Worm (Caenorhabditis elegans) whole organism, L4 larva: ENCODE data around the gene K07C11.10.

Experiments
- D1046.2 ChIP-seq: fragments of 200-800 bp; sonication (Bioruptor generic); IDR thresholded peaks from 2 replicates; pipeline ENCODE4 v1.3.6; 2022; ENCODE audit warnings: missing genetic modification characterization, missing compliant biosample characterization
- F49E8.2 ChIP-seq: sonication (generic microtip); optimal IDR thresholded peaks from 2 replicates; lab custom pipeline; 2016; ENCODE audit warnings: missing compliant biosample characterization, mild to moderate bottlenecking, missing genetic modification characterization, borderline replicate concordance
- T26A8.4 ChIP-seq: fragments of 200-800 bp; sonication (Bioruptor generic); IDR thresholded peaks from 2 replicates; pipeline ENCODE4 v1.3.6; 2022; ENCODE audit warnings: missing genetic modification characterization, missing compliant biosample characterization
- Y48G9A.11 ChIP-seq: fragments of 200-800 bp; sonication (Bioruptor generic); IDR thresholded peaks from 2 replicates; pipeline ENCODE4 v1.3.6; 2022; ENCODE audit warnings: missing genetic modification reagents, missing genetic modification characterization, missing compliant biosample characterization
- Y75B8A.6 ChIP-seq: fragments of 200-800 bp; sonication (Bioruptor generic); IDR thresholded peaks from 2 replicates; pipeline ENCODE4 v1.3.6; 2022; ENCODE audit warnings: missing genetic modification reagents, missing genetic modification characterization, missing compliant biosample characterization
- ZK337.2 ChIP-seq: fragments of 200-800 bp; sonication (Bioruptor generic); IDR thresholded peaks from 2 replicates; pipeline ENCODE4 v1.3.6; 2022; ENCODE audit warnings: missing genetic modification reagents, missing genetic modification characterization, missing compliant biosample characterization
- aha-1 ChIP-seq: fragments of 150-350 bp; peaks from one replicate; lab custom pipeline; 2014; ENCODE audit warnings: missing biosample characterization, missing genetic modification characterization
- ceh-20 ChIP-seq: fragments of 200-800 bp; sonication (Bioruptor generic); IDR thresholded peaks from 2 replicates; pipeline ENCODE4 v1.3.6; 2022; ENCODE audit warnings: missing genetic modification reagents, missing genetic modification characterization, missing compliant biosample characterization
- ceh-62 ChIP-seq: sonication (generic microtip); optimal IDR thresholded peaks from 2 replicates; lab custom pipeline; 2017; ENCODE audit warnings: missing biosample characterization, missing genetic modification characterization
- daf-12 ChIP-seq: fragments of 150-350 bp; optimal IDR thresholded peaks from 2 replicates; lab custom pipeline; 2014; ENCODE audit warnings: missing biosample characterization, missing genetic modification reagents, missing genetic modification characterization
- daf-16 ChIP-seq, 3 experiments: sonication (generic microtip); optimal IDR thresholded peaks; 2 replicates each; lab custom pipeline; 2016 to 2017; ENCODE audit warnings: missing genetic modification characterization in 3 of 3, missing genetic modification reagents in 3 of 3, mild to moderate bottlenecking in 2 of 3, missing compliant biosample characterization in 2 of 3, missing biosample characterization in 1 of 3, moderate library complexity in 1 of 3
- daf-19 ChIP-seq: fragments of 200-800 bp; sonication (Bioruptor generic); conservative IDR thresholded peaks from 2 replicates; pipeline ENCODE4 v1.3.6; 2022; ENCODE audit warnings: missing genetic modification characterization, missing compliant biosample characterization
- daf-8 ChIP-seq: fragments of 200-800 bp; sonication (Bioruptor generic); IDR thresholded peaks from 2 replicates; pipeline ENCODE4 v1.3.6; 2022; ENCODE audit warnings: missing genetic modification characterization, missing compliant biosample characterization
- dmd-6 ChIP-seq: fragments of 200-800 bp; sonication (Bioruptor generic); IDR thresholded peaks from 2 replicates; pipeline ENCODE4 v1.3.6; 2022; ENCODE audit warnings: missing genetic modification reagents, missing genetic modification characterization, missing compliant biosample characterization
- dve-1 ChIP-seq: sonication (generic microtip); optimal IDR thresholded peaks from 2 replicates; lab custom pipeline; 2017; ENCODE audit warnings: antibody characterized with exemption, mild to moderate bottlenecking, missing genetic modification characterization, missing compliant biosample characterization; ENCODE audit not compliant: insufficient read depth
- egl-43 ChIP-seq: fragments of 200-800 bp; sonication (Bioruptor generic); IDR thresholded peaks from 2 replicates; pipeline ENCODE4 v1.3.6; 2022; ENCODE audit warnings: missing genetic modification reagents, missing genetic modification characterization, missing compliant biosample characterization
- gei-8 ChIP-seq: fragments of 200-800 bp; sonication (Bioruptor generic); optimal IDR thresholded peaks from 2 replicates; lab custom pipeline; 2018; ENCODE audit warnings: mild to moderate bottlenecking, missing genetic modification characterization, missing compliant biosample characterization
- hlh-11 ChIP-seq: fragments of 200-800 bp; sonication (Bioruptor generic); optimal IDR thresholded peaks from 2 replicates; lab custom pipeline; 2018; ENCODE audit warnings: mild to moderate bottlenecking, missing genetic modification characterization, missing compliant biosample characterization
- hlh-30 ChIP-seq: sonication (generic microtip); optimal IDR thresholded peaks from 2 replicates; lab custom pipeline; 2017; ENCODE audit warnings: antibody characterized with exemption, mild to moderate bottlenecking, missing genetic modification characterization, missing compliant biosample characterization; ENCODE audit not compliant: insufficient read depth
- hmg-1.1 ChIP-seq: fragments of 200-800 bp; sonication (Bioruptor generic); IDR thresholded peaks from 2 replicates; pipeline ENCODE4 v1.3.6; 2022; ENCODE audit warnings: missing genetic modification reagents, missing genetic modification characterization, missing compliant biosample characterization
- lim-7 ChIP-seq: fragments of 200-800 bp; sonication (Bioruptor generic); IDR thresholded peaks from 2 replicates; pipeline ENCODE4 v1.3.6; 2022; ENCODE audit warnings: missing genetic modification characterization, missing compliant biosample characterization
- lin-13 ChIP-seq: fragments of 150-350 bp; optimal IDR thresholded peaks from 2 replicates; lab custom pipeline; 2014; ENCODE audit warnings: missing biosample characterization, missing genetic modification reagents, missing genetic modification characterization
- lin-15B ChIP-seq: fragments of 150-350 bp; sonication (generic microtip); optimal IDR thresholded peaks from 3 replicates; lab custom pipeline; 2014; ENCODE audit warnings: missing biosample characterization, missing genetic modification characterization
- lin-38 ChIP-seq: fragments of 200-800 bp; sonication (Bioruptor generic); IDR thresholded peaks from 2 replicates; pipeline ENCODE4 v1.3.6; 2022; ENCODE audit warnings: missing genetic modification reagents, missing genetic modification characterization, missing compliant biosample characterization
- lin-39 ChIP-seq: fragments of 150-350 bp; optimal IDR thresholded peaks from 2 replicates; lab custom pipeline; 2014; ENCODE audit warnings: missing biosample characterization, missing genetic modification reagents, missing genetic modification characterization
- lsy-2 ChIP-seq, 2 experiments: fragments of 150-350 bp in 1 of 2; sonication (generic microtip) in 1 of 2; optimal IDR thresholded peaks; 2 replicates each; lab custom pipeline; 2014 to 2017; ENCODE audit warnings: missing biosample characterization in 2 of 2, missing genetic modification characterization in 2 of 2
- madf-9 ChIP-seq: fragments of 200-800 bp; sonication (Bioruptor generic); conservative IDR thresholded peaks from 2 replicates; pipeline ENCODE4 v1.3.6; 2022; ENCODE audit warnings: missing genetic modification reagents, missing genetic modification characterization, missing compliant biosample characterization
- mes-2 ChIP-seq: sonication (generic microtip); optimal IDR thresholded peaks from 2 replicates; lab custom pipeline; 2016; ENCODE audit warnings: missing genotype, mild to moderate bottlenecking, missing genetic modification characterization, missing compliant biosample characterization; ENCODE audit not compliant: poor library complexity, severe bottlenecking
- nhr-11 ChIP-seq: fragments of 150-350 bp; optimal IDR thresholded peaks from 2 replicates; lab custom pipeline; 2014; ENCODE audit warnings: missing biosample characterization, missing genetic modification characterization
- nhr-28 ChIP-seq: fragments of 150-350 bp; optimal IDR thresholded peaks from 2 replicates; lab custom pipeline; 2014; ENCODE audit warnings: missing biosample characterization, missing genetic modification characterization
- nhr-42 ChIP-seq: fragments of 200-800 bp; sonication (Bioruptor generic); IDR thresholded peaks from 2 replicates; pipeline ENCODE4 v1.3.6; 2022; ENCODE audit warnings: missing genetic modification characterization, missing compliant biosample characterization
- nhr-48 ChIP-seq: sonication (generic microtip); optimal IDR thresholded peaks from 2 replicates; lab custom pipeline; 2016; ENCODE audit warnings: mild to moderate bottlenecking, missing genetic modification characterization, missing compliant biosample characterization
- php-3 ChIP-seq: fragments of 200-800 bp; sonication (Bioruptor generic); IDR thresholded peaks from 2 replicates; pipeline ENCODE4 v1.3.6; 2022; ENCODE audit warnings: missing genetic modification reagents, missing genetic modification characterization, missing compliant biosample characterization
- pqm-1 ChIP-seq: sonication (generic microtip); optimal IDR thresholded peaks from 2 replicates; lab custom pipeline; 2017; ENCODE audit warnings: missing biosample characterization, missing genetic modification characterization
- skn-1 ChIP-seq: fragments of 150-350 bp; optimal IDR thresholded peaks from 2 replicates; lab custom pipeline; 2014; ENCODE audit warnings: missing biosample characterization, missing genetic modification characterization
- snpc-4 ChIP-seq: fragments of 150-350 bp; optimal IDR thresholded peaks from 2 replicates; lab custom pipeline; 2014; ENCODE audit warnings: missing biosample characterization, missing genetic modification characterization
- spr-3 ChIP-seq: fragments of 200-800 bp; sonication (Bioruptor generic); optimal IDR thresholded peaks from 2 replicates; lab custom pipeline; 2018; ENCODE audit warnings: mild to moderate bottlenecking, missing genetic modification characterization, missing compliant biosample characterization
- unc-39 ChIP-seq: sonication (generic microtip); optimal IDR thresholded peaks from 2 replicates; lab custom pipeline; 2017; ENCODE audit warnings: missing biosample characterization, missing genetic modification characterization
- unc-62 ChIP-seq, 3 experiments: fragments of 150-350 bp in 1 of 3; sonication (generic microtip); optimal IDR thresholded peaks in 2 of 3; peaks in 1 of 3; 1 replicate in 1 of 3; 2 replicates in 2 of 3; lab custom pipeline; 2014 to 2017; ENCODE audit warnings: missing biosample characterization in 3 of 3, missing genetic modification characterization in 3 of 3, missing genetic modification reagents in 3 of 3, missing genotype in 1 of 3
- vab-7 ChIP-seq: fragments of 200-800 bp; sonication (Bioruptor generic); IDR thresholded peaks from 2 replicates; pipeline ENCODE4 v1.3.6; 2022; ENCODE audit warnings: missing genetic modification reagents, missing genetic modification characterization, missing compliant biosample characterization
- zip-2 ChIP-seq: fragments of 150-350 bp; optimal IDR thresholded peaks from 2 replicates; lab custom pipeline; 2014; ENCODE audit warnings: missing biosample characterization, missing genetic modification characterization

Gene K07C11.10

ce11 chrV:8188421-8188820, 38.3 kb downstream of the K07C11.10 start, which contains the start of gene F20D6.15:
Gene F20D6.15, minus strand, starts transcription at chrV:8188467.
- TF ChIP-seq skn-1 (tag; lab: Kevin White, UChicago) (no peak), nhr-42 (GFP tag; lab: Robert Waterston, UW) (no peak), aha-1 (tag; lab: Kevin White, UChicago) (peak; percentile 94)

ce11 chrV:8185737-8186136, 41.0 kb downstream of the K07C11.10 start, which contains the start of gene F20D6.2:
Gene F20D6.2, plus strand, starts transcription at chrV:8186037.
- TF ChIP-seq unc-62 (GFP tag; optimal IDR thresholded peaks at IDR 0.05 in 1 of 2; lab: Kevin White, UChicago) (peak in 1 of 2 experiments; percentile 1), unc-62 (tag; optimal IDR thresholded peaks at IDR 0.05; lab: Kevin White, UChicago) (no peak), daf-12 (tag; lab: Kevin White, UChicago) (no peak), aha-1 (tag; lab: Kevin White, UChicago) (peak; percentile 68)

- TF ChIP-seq ZK337.2 (GFP tag; lab: Robert Waterston, UW), result no peak
- TF ChIP-seq mes-2, result no peak
- TF ChIP-seq F49E8.2 (tag; lab: Kevin White, UChicago), result no peak
- no peak for TF ChIP-seq dve-1 (tag; lab: Kevin White, UChicago)
- TF ChIP-seq gei-8 (GFP tag; lab: Kevin White, UChicago), result no peak
- no peak for TF ChIP-seq Y75B8A.6 (GFP tag; lab: Robert Waterston, UW)
- TF ChIP-seq T26A8.4 (GFP tag; lab: Robert Waterston, UW), result no peak
- TF ChIP-seq daf-19 (GFP tag; lab: Robert Waterston, UW), result no peak
- TF ChIP-seq Y48G9A.11, result no peak
- TF ChIP-seq pqm-1 (tag; lab: Kevin White, UChicago), result no peak
- TF ChIP-seq lin-15B (tag; lab: Kevin White, UChicago), result no peak
- TF ChIP-seq zip-2, result no peak
- no peak for TF ChIP-seq nhr-11 (tag; lab: Kevin White, UChicago)
- TF ChIP-seq lin-38 (GFP tag; lab: Robert Waterston, UW), result no peak
- no peak for TF ChIP-seq egl-43 (GFP tag; lab: Robert Waterston, UW)
- TF ChIP-seq unc-39 (tag; lab: Kevin White, UChicago), result no peak
- no peak for TF ChIP-seq ceh-62 (tag; lab: Kevin White, UChicago)
Measured at ce11 chrV:8183384-8183783, 43.3 kb downstream of the K07C11.10 start, which contains the start of gene srp-8. Gene srp-8, plus strand, starts transcription at chrV:8183684.

- peak; percentile 68 for TF ChIP-seq lin-38 (GFP tag; lab: Robert Waterston, UW)
- TF ChIP-seq, all 104 proteins: peak for 1; not testable (repeated sequence) for 103
Measured at ce11 chrV:8180745-8181144, 46.0 kb downstream of the K07C11.10 start.

ce11 chrV:8178914-8179542, 47.7 kb downstream of the K07C11.10 start, which contains the start of gene srp-7:
Gene srp-7, plus strand, starts transcription at chrV:8179126.
- TF ChIP-seq daf-16 (GFP tag; optimal IDR thresholded peaks at IDR 0.05; lab: Kevin White, UChicago) (no peak), daf-16 (tag; optimal IDR thresholded peaks at IDR 0.05; lab: Kevin White, UChicago) (peak; percentile 89), php-3 (GFP tag; lab: Robert Waterston, UW) (0 out of 2 replicates have a peak, but pooled peaks have one; percentile 8), D1046.2 (GFP tag; lab: Robert Waterston, UW) (0 out of 2 replicates have a peak, but pooled peaks have one; percentile 66), ceh-20 (0 out of 2 replicates have a peak, but pooled peaks have one; percentile 15), hmg-1.1 (GFP tag; lab: Robert Waterston, UW) (peak; percentile 51; the same call in 1 of the 2 replicates), lin-13 (GFP tag; lab: Kevin White, UChicago) (peak; percentile 48), vab-7 (GFP tag; lab: Robert Waterston, UW) (no peak), snpc-4 (tag; lab: Kevin White, UChicago) (no peak), lin-39 (tag; lab: Kevin White, UChicago) (no peak), spr-3 (no peak), gei-8 (GFP tag; lab: Kevin White, UChicago) (no peak), zip-2 (no peak), dmd-6 (GFP tag; lab: Robert Waterston, UW) (peak; percentile 47; the same call in 1 of the 2 replicates), daf-8 (GFP tag; lab: Robert Waterston, UW) (no peak), hlh-30 (tag; lab: Kevin White, UChicago) (peak; percentile 0), madf-9 (0 out of 2 replicates have a peak, but pooled peaks have one; percentile 25), nhr-48 (tag; lab: Kevin White, UChicago) (no peak), hlh-11 (tag; lab: Kevin White, UChicago) (peak; percentile 35), lsy-2 (tag; optimal IDR thresholded peaks at IDR 0.05; lab: Kevin White, UChicago) (peak in 1 of 2 experiments; percentile 36), nhr-28 (tag; lab: Kevin White, UChicago) (peak; percentile 12), lim-7 (GFP tag; lab: Robert Waterston, UW) (no peak)
